Worm (Caenorhabditis elegans) whole organism, L4/young adult: ENCODE results near the gene rhi-1.

ENCODE experiments used
- W03F9.2 ChIP-seq: fragments of 150-350 bp; optimal IDR thresholded peaks from 2 replicates; lab custom pipeline; 2014; ENCODE audit warnings: missing biosample characterization, missing genetic modification characterization
- dao-5 ChIP-seq: sonication (generic microtip); optimal IDR thresholded peaks from 2 replicates; lab custom pipeline; 2016; ENCODE audit warnings: missing genotype, missing genetic modification characterization, moderate library complexity, missing compliant biosample characterization
- him-1 ChIP-seq: sonication (generic microtip); optimal IDR thresholded peaks from 2 replicates; lab custom pipeline; 2016; ENCODE audit warnings: missing genotype, missing genetic modification reagents, missing genetic modification characterization, missing compliant biosample characterization

Gene rhi-1

DNA sequence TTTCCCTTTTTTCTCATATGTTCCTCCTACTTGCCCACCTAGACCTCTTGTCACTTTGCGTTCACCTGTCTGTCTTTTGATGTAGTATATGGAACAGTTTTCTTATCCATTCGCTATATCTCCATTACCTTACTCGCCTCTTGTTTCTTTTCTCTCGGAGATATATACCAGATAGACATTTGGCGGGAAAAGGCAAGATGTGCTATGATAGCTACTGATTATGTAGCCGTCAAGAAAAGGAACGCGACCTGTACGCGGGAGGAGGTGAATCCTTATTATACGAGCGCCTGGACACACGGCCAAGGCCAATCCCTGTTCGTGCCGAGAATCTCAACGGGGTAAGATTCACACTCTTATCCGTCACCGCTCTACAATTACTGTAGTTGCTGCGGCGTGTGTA lies 44.7 kb downstream of the rhi-1 start:
- TF ChIP-seq him-1, result no peak
- no peak for TF ChIP-seq dao-5 (tag; lab: Kevin White, UChicago)
- TF ChIP-seq W03F9.2, result no peak

DNA sequence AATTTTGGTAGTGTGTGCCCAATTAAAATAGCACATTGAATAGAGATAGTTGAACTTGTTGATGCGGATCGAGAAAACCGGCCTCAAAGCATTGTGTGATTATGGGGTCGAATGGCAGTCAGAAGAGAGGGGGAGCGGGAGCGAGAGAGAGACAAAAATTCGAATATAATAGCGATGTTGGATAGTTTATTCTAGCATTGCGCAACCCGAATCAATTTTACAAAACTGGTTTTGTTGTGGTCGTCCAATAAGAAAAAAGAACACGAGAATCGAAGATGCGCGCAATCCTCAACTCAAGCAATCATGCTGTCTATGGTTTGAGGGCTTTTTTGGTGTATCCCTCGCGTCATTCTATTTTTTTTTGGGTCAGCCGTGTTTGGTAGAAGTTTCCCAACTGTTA lies 45.2 kb downstream of the rhi-1 start:
- TF ChIP-seq W03F9.2, result no peak
- TF ChIP-seq him-1, result no peak
- TF ChIP-seq dao-5 (tag; lab: Kevin White, UChicago), result no peak

DNA sequence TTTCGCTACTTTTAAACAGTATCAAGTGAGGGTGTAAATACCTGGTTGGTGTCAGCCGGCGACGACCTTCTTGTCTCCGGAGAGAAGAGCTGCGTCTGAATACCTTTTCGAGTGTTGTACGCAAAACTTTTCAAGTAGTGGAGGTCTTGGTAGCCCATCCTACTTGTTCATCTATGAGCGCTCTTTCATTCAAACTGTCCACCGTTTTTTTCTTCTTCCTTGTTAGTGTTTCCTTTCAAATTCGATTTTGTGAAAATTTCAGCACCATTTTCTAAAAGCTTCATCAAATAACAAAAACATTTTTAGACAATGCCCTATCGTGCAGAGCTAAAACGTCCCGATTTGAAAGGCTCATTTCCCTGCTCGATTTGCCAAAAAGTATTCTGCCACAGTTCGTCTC lies 46.1 kb downstream of the rhi-1 start, which contains the start of gene ham-2:
Gene ham-2, plus strand, starts transcription at position 301 of the 400 bp plus-strand sequence.
- TF ChIP-seq dao-5 (tag; lab: Kevin White, UChicago) (no peak), W03F9.2 (no peak), him-1 (no peak)

ce11 chrX:4556028-4556427 lies 47.7 kb downstream of the rhi-1 start:
- no peak for TF ChIP-seq W03F9.2
- no peak for TF ChIP-seq dao-5 (tag; lab: Kevin White, UChicago)
